Fruit fly (Drosophila melanogaster) whole organism, pupa: ENCODE data around the gene Elys.

Experiments
- CG10348 ChIP-seq: fragments of 200-800 bp; sonication (Bioruptor generic); IDR thresholded peaks from 2 replicates; pipeline ENCODE4 v1.3.6; 2022; ENCODE audit warnings: missing biosample characterization, missing genetic modification characterization
- CG12605 ChIP-seq: fragments of 200-800 bp; sonication (Bioruptor generic); IDR thresholded peaks from 2 replicates; pipeline ENCODE4 v1.3.6; 2022; ENCODE audit warnings: missing biosample characterization, missing genetic modification characterization
- CG13204 ChIP-seq: fragments of 200-800 bp; sonication (Bioruptor generic); optimal IDR thresholded peaks from 2 replicates; lab custom pipeline; 2018; ENCODE audit warnings: missing biosample characterization, mild to moderate bottlenecking, missing genetic modification characterization, moderate library complexity
- CG14655 ChIP-seq: fragments of 200-800 bp; sonication (Bioruptor generic); optimal IDR thresholded peaks from 3 replicates; lab custom pipeline; 2017; ENCODE audit warnings: mild to moderate bottlenecking, missing biosample characterization, missing genetic modification reagents, missing genetic modification characterization
- CG15710 ChIP-seq: fragments of 200-800 bp; sonication (Bioruptor generic); optimal IDR thresholded peaks from 2 replicates; lab custom pipeline; 2018; ENCODE audit warnings: missing biosample characterization, mild to moderate bottlenecking, missing genetic modification characterization, moderate library complexity
- CG17806 ChIP-seq: fragments of 200-800 bp; sonication (Bioruptor generic); optimal IDR thresholded peaks from 2 replicates; lab custom pipeline; 2018; ENCODE audit warnings: missing biosample characterization, mild to moderate bottlenecking, missing genetic modification characterization, moderate library complexity
- CG32121 ChIP-seq: fragments of 200-800 bp; sonication (Bioruptor generic); IDR thresholded peaks from 2 replicates; pipeline ENCODE4 v1.3.6; 2022; ENCODE audit warnings: missing biosample characterization, missing genetic modification characterization
- CG34367 ChIP-seq: fragments of 200-800 bp; sonication (Bioruptor generic); optimal IDR thresholded peaks from 2 replicates; lab custom pipeline; 2018; ENCODE audit warnings: missing biosample characterization, mild to moderate bottlenecking, missing genetic modification characterization
- CG4496 ChIP-seq: fragments of 200-800 bp; sonication (Bioruptor generic); IDR thresholded peaks from 3 replicates; pipeline ENCODE4 v1.3.6; 2022; ENCODE audit warnings: missing biosample characterization, missing genetic modification characterization
- CG8159 ChIP-seq: fragments of 200-800 bp; sonication (Bioruptor generic); optimal IDR thresholded peaks from 3 replicates; lab custom pipeline; 2018; ENCODE audit warnings: missing biosample characterization, mild to moderate bottlenecking, missing genetic modification characterization, moderate library complexity
- CG8301 ChIP-seq: fragments of 200-800 bp; sonication (Bioruptor generic); optimal IDR thresholded peaks from 2 replicates; lab custom pipeline; 2018; ENCODE audit warnings: missing biosample characterization, mild to moderate bottlenecking, missing genetic modification characterization
- CG9948 ChIP-seq: fragments of 200-800 bp; sonication (Bioruptor generic); optimal IDR thresholded peaks from 2 replicates; lab custom pipeline; 2018; ENCODE audit warnings: missing biosample characterization, mild to moderate bottlenecking, missing genetic modification characterization, moderate library complexity
- D1 ChIP-seq: fragments of 200-800 bp; sonication (Bioruptor generic); optimal IDR thresholded peaks from 2 replicates; lab custom pipeline; 2018; ENCODE audit warnings: missing biosample characterization, mild to moderate bottlenecking, missing genetic modification characterization, moderate library complexity
- EcR ChIP-seq: fragments of 200-800 bp; sonication (Bioruptor generic); optimal IDR thresholded peaks from 3 replicates; lab custom pipeline; 2019; ENCODE audit warnings: missing biosample characterization, missing genetic modification characterization, mild to moderate bottlenecking, moderate library complexity, missing genetic modification reagents
- Ets98B ChIP-seq: fragments of 200-800 bp; sonication (Bioruptor generic); IDR thresholded peaks from 2 replicates; pipeline ENCODE4 v1.3.6; 2022; ENCODE audit warnings: missing biosample characterization, missing genetic modification characterization
- Pif1A ChIP-seq: fragments of 200-800 bp; sonication (Bioruptor generic); optimal IDR thresholded peaks from 3 replicates; lab custom pipeline; 2016; ENCODE audit warnings: missing biosample characterization, missing genetic modification characterization
- Pif1B ChIP-seq: fragments of 200-800 bp; sonication (Bioruptor generic); optimal IDR thresholded peaks from 3 replicates; lab custom pipeline; 2016; ENCODE audit warnings: missing biosample characterization, missing genetic modification characterization
- Snoo ChIP-seq: fragments of 200-800 bp; sonication (Bioruptor generic); optimal IDR thresholded peaks from 3 replicates; lab custom pipeline; 2017; ENCODE audit warnings: missing biosample characterization, mild to moderate bottlenecking, missing genetic modification characterization, inconsistent platforms
- fd96Ca ChIP-seq: fragments of 200-800 bp; sonication (Bioruptor generic); IDR thresholded peaks from 3 replicates; pipeline ENCODE4 v1.3.6; 2022; ENCODE audit warnings: missing biosample characterization, missing genetic modification characterization
- gl ChIP-seq: fragments of 200-800 bp; sonication (Bioruptor generic); optimal IDR thresholded peaks from 2 replicates; lab custom pipeline; 2018; ENCODE audit warnings: missing biosample characterization, mild to moderate bottlenecking, missing genetic modification characterization
- rn ChIP-seq: fragments of 200-800 bp; sonication (Bioruptor generic); IDR thresholded peaks from 2 replicates; pipeline ENCODE4 v1.3.6; 2022; ENCODE audit warnings: missing biosample characterization, missing genetic modification characterization

Gene Elys

DNA sequence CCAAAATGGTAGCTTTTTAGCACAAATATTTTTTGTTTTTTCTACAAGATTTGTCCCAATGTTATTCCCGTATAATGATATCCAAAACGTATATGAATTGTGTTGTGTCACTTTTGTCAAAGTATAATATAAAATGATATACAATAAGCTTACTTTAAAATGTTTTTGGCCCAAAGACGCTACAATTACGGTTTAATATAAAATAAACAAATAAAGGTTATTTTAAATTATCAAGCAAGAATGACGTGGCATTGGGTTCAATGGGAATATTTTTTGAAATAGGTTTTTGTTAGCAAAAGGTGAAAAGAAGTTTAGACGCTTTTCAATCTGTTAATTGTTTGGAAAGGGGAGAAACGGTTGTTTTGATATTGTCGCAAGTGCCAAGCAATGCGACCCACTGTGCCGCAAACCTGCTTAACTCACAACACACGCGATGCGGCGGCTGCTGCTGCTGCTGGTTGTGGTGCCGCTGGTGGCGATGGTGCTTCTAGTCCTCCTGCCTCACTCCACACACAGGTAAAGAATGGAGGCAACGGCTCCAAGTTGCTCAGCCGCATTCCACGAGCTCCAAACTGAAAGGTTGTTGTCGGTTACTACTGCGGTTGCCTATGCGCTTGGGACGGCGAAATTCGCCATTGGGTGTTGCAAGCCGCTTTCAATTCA, 11.2 kb downstream of the Elys start:
- TF ChIP-seq CG8301: peak; percentile 52
- peak; percentile 51 for TF ChIP-seq Pif1B (GFP tag; lab: Kevin White, UChicago)
- no peak for TF ChIP-seq gl (tag; lab: Kevin White, UChicago)
- no peak for TF ChIP-seq Ets98B (GFP tag; lab: Robert Waterston, UW)
- peak; percentile 72 for TF ChIP-seq CG8159 (tag; lab: Kevin White, UChicago)
- TF ChIP-seq EcR (GFP tag; lab: Kevin White, UChicago): peak; percentile 72
- TF ChIP-seq Snoo: peak; percentile 53
- TF ChIP-seq CG15710 (tag; lab: Kevin White, UChicago): peak; percentile 54
- TF ChIP-seq Pif1A (GFP tag; lab: Kevin White, UChicago): peak; percentile 16
- no peak for TF ChIP-seq D1 (tag; lab: Kevin White, UChicago)
- TF ChIP-seq CG12605 (GFP tag; lab: Robert Waterston, UW): no peak
- TF ChIP-seq rn (GFP tag; lab: Robert Waterston, UW): no peak
- no peak for TF ChIP-seq CG10348 (GFP tag; lab: Robert Waterston, UW)
- no peak for TF ChIP-seq CG14655 (GFP tag; lab: Kevin White, UChicago)
- TF ChIP-seq fd96Ca (GFP tag; lab: Robert Waterston, UW): no peak
- peak; percentile 48 for TF ChIP-seq CG9948 (tag; lab: Kevin White, UChicago)
- TF ChIP-seq CG4496 (GFP tag; lab: Robert Waterston, UW): no peak
- TF ChIP-seq CG13204: peak; percentile 25
- peak; percentile 15 for TF ChIP-seq CG17806 (tag; lab: Kevin White, UChicago)
- TF ChIP-seq CG34367 (tag; lab: Kevin White, UChicago): peak; percentile 22

DNA sequence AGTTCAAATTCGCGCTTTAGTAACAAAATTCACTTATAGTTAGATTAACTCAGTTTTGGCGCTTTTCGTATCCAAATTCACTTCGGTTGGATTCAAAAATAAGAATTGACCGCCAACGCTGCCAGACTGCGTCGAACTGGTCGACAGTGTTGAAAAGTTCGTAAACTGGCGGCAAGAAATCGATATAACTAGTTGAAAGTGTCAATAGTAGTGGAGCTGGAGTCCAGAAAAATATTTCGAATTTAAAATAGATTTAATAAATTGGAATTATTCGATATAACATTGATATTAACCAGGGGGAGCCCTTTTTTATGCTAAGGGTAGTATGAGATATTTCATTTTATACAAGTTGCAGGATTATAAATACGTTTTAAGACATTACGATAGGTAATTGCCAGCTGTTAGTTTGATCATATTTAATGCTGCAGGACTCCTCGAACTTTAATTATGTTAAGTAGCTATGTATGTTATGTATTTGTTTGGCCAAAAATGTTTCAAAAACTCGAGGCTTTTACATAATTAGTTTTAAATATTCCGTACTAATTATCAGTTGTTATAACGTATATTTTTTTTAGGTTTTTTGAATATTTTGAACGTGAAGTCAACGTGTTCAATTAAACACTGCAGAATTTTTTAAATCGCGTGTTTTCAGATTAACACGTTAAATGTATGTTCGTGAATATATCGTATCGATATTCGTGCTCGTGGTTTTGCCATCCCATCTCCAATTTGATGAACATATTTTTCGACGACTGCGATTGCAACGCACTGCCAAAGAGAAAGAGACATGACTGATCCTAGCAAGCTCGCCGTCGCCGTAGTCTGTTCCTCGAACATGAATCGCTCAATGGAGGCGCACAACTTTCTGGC, 12.0 kb downstream of the Elys start, which contains the start of the genes CG14223 and Ssu72:
TSS of gene CG14223 (minus strand) at position 113 of the 870 bp plus-strand sequence.
TSS of gene Ssu72 (plus strand) at position 703 of the 870 bp plus-strand sequence.
- TF ChIP-seq CG8301: no peak
- no peak for TF ChIP-seq CG15710 (tag; lab: Kevin White, UChicago)

DNA sequence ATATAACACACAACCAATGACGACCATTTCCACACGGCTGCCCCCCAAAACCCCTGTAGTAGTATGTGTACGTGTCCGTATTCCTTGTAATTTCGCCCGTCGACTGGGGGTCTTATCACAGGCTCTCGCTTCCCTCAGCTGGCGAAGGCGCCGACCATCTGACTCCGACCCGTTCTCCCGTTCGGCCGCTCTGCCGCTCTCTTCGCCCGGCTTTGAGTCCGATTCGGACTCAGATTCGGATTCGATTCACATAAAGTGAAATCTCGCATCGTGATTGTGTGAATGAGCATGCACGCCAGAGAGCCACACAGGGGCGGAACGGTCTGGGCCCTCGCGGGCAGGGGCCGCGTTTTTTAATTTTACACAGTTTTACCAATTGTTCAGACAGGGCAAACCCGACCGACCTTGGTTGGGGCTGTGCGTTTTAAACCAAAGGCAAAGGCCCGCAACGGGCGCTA, 13.6 kb downstream of the Elys start:
- peak; percentile 77 for TF ChIP-seq CG13204
- TF ChIP-seq Pif1B (GFP tag; lab: Kevin White, UChicago): peak; percentile 6
- no peak for TF ChIP-seq CG34367 (tag; lab: Kevin White, UChicago)
- no peak for TF ChIP-seq CG17806 (tag; lab: Kevin White, UChicago)
- TF ChIP-seq D1 (tag; lab: Kevin White, UChicago): no peak
- TF ChIP-seq CG8159 (tag; lab: Kevin White, UChicago): peak; percentile 32
- peak; percentile 46 for TF ChIP-seq EcR (GFP tag; lab: Kevin White, UChicago)
- TF ChIP-seq CG15710 (tag; lab: Kevin White, UChicago): peak; percentile 15
- peak; percentile 43 for TF ChIP-seq Snoo
- TF ChIP-seq CG32121 (GFP tag; lab: Robert Waterston, UW): peak; percentile 48; the same call in 1 of the 2 replicates
- no peak for TF ChIP-seq CG9948 (tag; lab: Kevin White, UChicago)
- peak; percentile 50 for TF ChIP-seq CG12605 (GFP tag; lab: Robert Waterston, UW)
- peak; percentile 36 for TF ChIP-seq CG14655 (GFP tag; lab: Kevin White, UChicago)
- no peak for TF ChIP-seq CG10348 (GFP tag; lab: Robert Waterston, UW)
- no peak for TF ChIP-seq Pif1A (GFP tag; lab: Kevin White, UChicago)
- no peak for TF ChIP-seq gl (tag; lab: Kevin White, UChicago)
- TF ChIP-seq Ets98B (GFP tag; lab: Robert Waterston, UW): peak; percentile 61; the same call in 1 of the 2 replicates
- TF ChIP-seq CG4496 (GFP tag; lab: Robert Waterston, UW): peak; percentile 72
- TF ChIP-seq fd96Ca (GFP tag; lab: Robert Waterston, UW): peak; percentile 74
- peak; percentile 11 for TF ChIP-seq CG8301
- 0 out of 2 replicates have a peak, but pooled peaks have one; percentile 27 for TF ChIP-seq rn (GFP tag; lab: Robert Waterston, UW)

DNA sequence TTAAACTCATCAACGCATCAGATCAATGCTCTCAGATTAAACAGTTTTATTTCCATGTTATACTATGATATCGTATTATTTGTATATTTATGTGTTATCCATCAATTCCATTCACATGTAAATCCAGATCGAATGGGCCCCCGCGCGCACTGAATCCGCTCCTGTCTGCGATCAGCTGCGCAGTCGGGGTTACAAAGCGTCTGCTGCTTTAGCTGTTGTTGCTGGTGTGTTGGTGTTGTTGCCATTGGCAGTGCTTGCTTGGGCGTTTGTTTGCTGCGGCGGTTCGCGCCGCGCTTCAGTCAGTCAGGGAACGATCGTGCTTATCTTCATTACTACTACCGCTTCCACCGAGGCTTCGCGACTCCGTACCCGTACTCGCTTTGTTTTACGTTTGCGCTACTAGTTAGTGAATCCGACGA, 14.9 kb downstream of the Elys start, which contains the start of gene Zw:
TSS of gene Zw (plus strand) at position 262 of the 419 bp plus-strand sequence.
- peak; percentile 75 for TF ChIP-seq CG4496 (GFP tag; lab: Robert Waterston, UW)
- peak; percentile 38 for TF ChIP-seq CG17806 (tag; lab: Kevin White, UChicago)
- TF ChIP-seq CG32121 (GFP tag; lab: Robert Waterston, UW): peak; percentile 25; the same call in 1 of the 2 replicates
- no peak for TF ChIP-seq D1 (tag; lab: Kevin White, UChicago)
- peak; percentile 95 for TF ChIP-seq CG13204
- TF ChIP-seq Pif1A (GFP tag; lab: Kevin White, UChicago): peak; percentile 67
- peak; percentile 14 for TF ChIP-seq Pif1B (GFP tag; lab: Kevin White, UChicago)
- TF ChIP-seq fd96Ca (GFP tag; lab: Robert Waterston, UW): peak; percentile 74
- TF ChIP-seq EcR (GFP tag; lab: Kevin White, UChicago): peak; percentile 28
- no peak for TF ChIP-seq CG10348 (GFP tag; lab: Robert Waterston, UW)
- 0 out of 2 replicates have a peak, but pooled peaks have one; percentile 34 for TF ChIP-seq rn (GFP tag; lab: Robert Waterston, UW)
- no peak for TF ChIP-seq gl (tag; lab: Kevin White, UChicago)
- TF ChIP-seq Snoo: peak; percentile 40
- peak; percentile 52 for TF ChIP-seq CG14655 (GFP tag; lab: Kevin White, UChicago)
- TF ChIP-seq CG15710 (tag; lab: Kevin White, UChicago): peak; percentile 36
- TF ChIP-seq CG8159 (tag; lab: Kevin White, UChicago): peak; percentile 45
- TF ChIP-seq CG12605 (GFP tag; lab: Robert Waterston, UW): no peak
- peak; percentile 36 for TF ChIP-seq CG8301
- peak; percentile 29 for TF ChIP-seq CG34367 (tag; lab: Kevin White, UChicago)
- peak; percentile 26 for TF ChIP-seq CG9948 (tag; lab: Kevin White, UChicago)
- peak; percentile 72 for TF ChIP-seq Ets98B (GFP tag; lab: Robert Waterston, UW)
- TF ChIP-seq, all 21 proteins: peak for 17
